Worm (Caenorhabditis elegans) whole organism, L1 larva: ENCODE measurements around the gene Y38C1BA.4.

Source experiments
- C34B4.2 ChIP-seq: sonication (generic microtip); optimal IDR thresholded peaks from 2 replicates; lab custom pipeline; 2017; ENCODE audit warnings: mild to moderate bottlenecking, missing genetic modification characterization, missing compliant biosample characterization
- Y116A8C.19 ChIP-seq: sonication (generic microtip); optimal IDR thresholded peaks from 2 replicates; lab custom pipeline; 2016; ENCODE audit warnings: missing compliant biosample characterization, missing genetic modification characterization, borderline replicate concordance
- alr-1 ChIP-seq: fragments of 200-800 bp; sonication (Bioruptor generic); optimal IDR thresholded peaks from 2 replicates; lab custom pipeline; 2018; ENCODE audit warnings: borderline replicate concordance, mild to moderate bottlenecking, missing genetic modification characterization, missing compliant biosample characterization
- ama-1 ChIP-seq: fragments of 150-350 bp; optimal IDR thresholded peaks from 2 replicates; lab custom pipeline; 2014
- blmp-1 ChIP-seq: fragments of 150-350 bp; optimal IDR thresholded peaks from 2 replicates; lab custom pipeline; 2014; ENCODE audit warnings: missing biosample characterization, missing genetic modification characterization
- ceh-82 ChIP-seq, 3 experiments: fragments of 150-350 bp in 1 of 3; sonication (generic microtip) in 2 of 3; optimal IDR thresholded peaks; 2 replicates each; lab custom pipeline; 2014 to 2017; ENCODE audit warnings: missing biosample characterization in 3 of 3, missing genetic modification characterization in 3 of 3
- dsc-1 ChIP-seq: sonication (generic microtip); optimal IDR thresholded peaks from 2 replicates; lab custom pipeline; 2016; ENCODE audit warnings: mild to moderate bottlenecking, missing genetic modification characterization, missing compliant biosample characterization
- efl-1 ChIP-seq, 4 experiments: fragments of 150-350 bp; optimal IDR thresholded peaks in 3 of 4; peaks in 1 of 4; 1 replicate in 1 of 4; 2 replicates in 3 of 4; lab custom pipeline; 2014; ENCODE audit warnings: missing biosample characterization in 2 of 4, missing genetic modification characterization in 2 of 4, missing genetic modification reagents in 2 of 4
- egl-13 ChIP-seq: sonication (generic microtip); optimal IDR thresholded peaks from 2 replicates; lab custom pipeline; 2016; ENCODE audit warnings: missing genotype, missing genetic modification reagents, missing genetic modification characterization, missing compliant biosample characterization
- egl-27 ChIP-seq, 2 experiments: fragments of 150-350 bp in 1 of 2; sonication (generic microtip); optimal IDR thresholded peaks; 3 replicates each; lab custom pipeline; 2017 to 2018; ENCODE audit warnings: missing biosample characterization in 2 of 2, missing genetic modification characterization in 2 of 2, missing genetic modification reagents in 2 of 2
- elt-2 ChIP-seq: sonication (generic microtip); optimal IDR thresholded peaks from 2 replicates; lab custom pipeline; 2016; ENCODE audit warnings: missing genetic modification characterization, mild to moderate bottlenecking, inconsistent platforms, missing compliant biosample characterization, missing genetic modification reagents
- elt-3 ChIP-seq, 6 experiments: fragments of 150-350 bp in 1 of 6; sonication (generic microtip); optimal IDR thresholded peaks; 2 replicates each; lab custom pipeline; 2017 to 2018; ENCODE audit warnings: missing biosample characterization in 6 of 6, missing genetic modification characterization in 6 of 6, inconsistent platforms in 1 of 6
- fkh-10 ChIP-seq: sonication (generic microtip); optimal IDR thresholded peaks from 2 replicates; lab custom pipeline; 2017; ENCODE audit warnings: missing biosample characterization, missing genetic modification reagents, missing genetic modification characterization
- fkh-4 ChIP-seq: sonication (generic microtip); optimal IDR thresholded peaks from 2 replicates; lab custom pipeline; 2016; ENCODE audit warnings: missing compliant biosample characterization, missing genetic modification characterization, borderline replicate concordance
- fkh-8 ChIP-seq: sonication (generic microtip); optimal IDR thresholded peaks from 2 replicates; lab custom pipeline; 2016; ENCODE audit warnings: mild to moderate bottlenecking, missing genetic modification characterization, missing compliant biosample characterization
- fos-1 ChIP-seq: fragments of 150-350 bp; optimal IDR thresholded peaks from 2 replicates; lab custom pipeline; 2014; ENCODE audit warnings: missing biosample characterization, missing genetic modification characterization
- irx-1 ChIP-seq: sonication (generic microtip); optimal IDR thresholded peaks from 2 replicates; lab custom pipeline; 2016; ENCODE audit warnings: missing genetic modification characterization, missing compliant biosample characterization
- lin-14 ChIP-seq: fragments of 200-800 bp; sonication (Bioruptor generic); optimal IDR thresholded peaks from 2 replicates; lab custom pipeline; 2018; ENCODE audit warnings: mild to moderate bottlenecking, missing genetic modification characterization, moderate library complexity, missing compliant biosample characterization
- lin-35 ChIP-seq, 2 experiments: fragments of 150-350 bp; optimal IDR thresholded peaks; 2 replicates each; lab custom pipeline; 2014; ENCODE audit warnings: missing biosample characterization in 2 of 2, missing genetic modification characterization in 2 of 2, missing genetic modification reagents in 2 of 2
- lin-39 ChIP-seq: fragments of 150-350 bp; optimal IDR thresholded peaks from 2 replicates; lab custom pipeline; 2014; ENCODE audit warnings: missing biosample characterization, missing genetic modification reagents, missing genetic modification characterization
- lsy-2 ChIP-seq, 2 experiments: fragments of 150-350 bp; optimal IDR thresholded peaks; 2 replicates each; lab custom pipeline; 2014; ENCODE audit warnings: missing biosample characterization in 2 of 2, missing genetic modification characterization in 2 of 2
- mdl-1 ChIP-seq, 2 experiments: fragments of 150-350 bp; optimal IDR thresholded peaks; 2 replicates each; lab custom pipeline; 2014 to 2017; ENCODE audit warnings: missing biosample characterization in 2 of 2, missing genetic modification characterization in 2 of 2, inconsistent platforms in 1 of 2
- mep-1 ChIP-seq: fragments of 150-350 bp; optimal IDR thresholded peaks from 2 replicates; lab custom pipeline; 2014; ENCODE audit warnings: missing biosample characterization, missing genetic modification characterization
- nhr-11 ChIP-seq: fragments of 150-350 bp; optimal IDR thresholded peaks from 2 replicates; lab custom pipeline; 2014; ENCODE audit warnings: missing biosample characterization, missing genetic modification characterization
- nhr-12 ChIP-seq: sonication (generic microtip); optimal IDR thresholded peaks from 2 replicates; lab custom pipeline; 2017; ENCODE audit warnings: missing biosample characterization, missing genetic modification characterization
- nhr-20 ChIP-seq: sonication (generic microtip); optimal IDR thresholded peaks from 2 replicates; lab custom pipeline; 2016; ENCODE audit warnings: mild to moderate bottlenecking, missing genetic modification characterization, missing compliant biosample characterization
- nhr-237 ChIP-seq: fragments of 150-350 bp; optimal IDR thresholded peaks from 2 replicates; lab custom pipeline; 2014; ENCODE audit warnings: missing biosample characterization, missing genetic modification characterization
- nhr-28 ChIP-seq: fragments of 150-350 bp; optimal IDR thresholded peaks from 2 replicates; lab custom pipeline; 2014; ENCODE audit warnings: missing biosample characterization, missing genetic modification characterization
- nhr-47 ChIP-seq: sonication (generic microtip); optimal IDR thresholded peaks from 2 replicates; lab custom pipeline; 2016; ENCODE audit warnings: mild to moderate bottlenecking, missing genetic modification characterization, moderate library complexity, missing compliant biosample characterization
- nhr-71 ChIP-seq: sonication (generic microtip); optimal IDR thresholded peaks from 2 replicates; lab custom pipeline; 2016; ENCODE audit warnings: mild to moderate bottlenecking, missing genetic modification characterization, moderate library complexity, missing compliant biosample characterization
- pag-3 ChIP-seq: sonication (generic microtip); optimal IDR thresholded peaks from 2 replicates; lab custom pipeline; 2017; ENCODE audit warnings: missing genetic modification characterization, mild to moderate bottlenecking, missing compliant biosample characterization, antibody characterized with exemption, borderline replicate concordance; ENCODE audit not compliant: insufficient read depth
- pax-3 ChIP-seq: fragments of 200-800 bp; sonication (Bioruptor generic); optimal IDR thresholded peaks from 2 replicates; lab custom pipeline; 2018; ENCODE audit warnings: mild to moderate bottlenecking, missing genetic modification characterization, moderate library complexity, missing compliant biosample characterization
- pqm-1 ChIP-seq: sonication (generic microtip); optimal IDR thresholded peaks from 3 replicates; lab custom pipeline; 2017; ENCODE audit warnings: missing biosample characterization, missing genetic modification characterization
- rnt-1 ChIP-seq: sonication (generic microtip); optimal IDR thresholded peaks from 2 replicates; lab custom pipeline; 2016; ENCODE audit warnings: mild to moderate bottlenecking, missing genetic modification characterization, moderate library complexity, missing compliant biosample characterization
- snu-23 ChIP-seq: sonication (generic microtip); optimal IDR thresholded peaks from 2 replicates; lab custom pipeline; 2016; ENCODE audit warnings: missing genetic modification characterization, missing compliant biosample characterization
- swsn-7 ChIP-seq: sonication (generic microtip); optimal IDR thresholded peaks from 2 replicates; lab custom pipeline; 2016; ENCODE audit warnings: missing genetic modification characterization, missing compliant biosample characterization
- unc-62 ChIP-seq: fragments of 150-350 bp; optimal IDR thresholded peaks from 2 replicates; lab custom pipeline; 2014; ENCODE audit warnings: missing biosample characterization, missing genetic modification reagents, missing genetic modification characterization
- unc-86 ChIP-seq: sonication (generic microtip); optimal IDR thresholded peaks from 2 replicates; lab custom pipeline; 2016; ENCODE audit warnings: missing genetic modification characterization, missing compliant biosample characterization
- unc-98 ChIP-seq: fragments of 200-800 bp; sonication (Bioruptor generic); IDR thresholded peaks from 2 replicates; pipeline ENCODE4 v1.3.6; 2022; ENCODE audit warnings: missing genetic modification characterization, missing compliant biosample characterization

The Y38C1BA.4 gene

DNA sequence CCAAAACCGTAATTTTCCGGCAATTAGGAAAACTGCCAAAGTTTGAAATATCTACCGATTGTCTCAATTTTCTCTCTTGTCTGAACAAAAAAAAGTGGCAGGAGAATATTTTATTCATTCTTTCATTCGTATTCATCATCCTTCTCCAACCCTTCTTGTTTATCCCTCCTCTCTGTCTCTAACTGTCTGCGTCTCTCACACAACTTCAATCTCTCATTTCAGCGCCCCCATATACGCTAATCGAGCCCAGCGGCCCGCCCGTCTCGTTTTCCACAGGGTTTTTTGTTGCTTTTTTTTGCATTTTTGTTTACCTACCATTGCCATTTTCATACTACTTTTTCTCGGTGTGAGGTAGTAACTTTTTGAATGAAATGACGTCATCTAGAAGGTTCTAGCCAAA is 20.7 kb downstream of the Y38C1BA.4 start:
- TF ChIP-seq lin-14 (GFP tag; lab: Kevin White, UChicago) (peak; percentile 53), unc-62 (GFP tag; lab: Kevin White, UChicago) (no peak), fkh-10 (GFP tag; lab: Kevin White, UChicago) (no peak), nhr-71 (tag; lab: Kevin White, UChicago) (peak; percentile 24), swsn-7 (peak; percentile 22), alr-1 (tag; lab: Kevin White, UChicago) (no peak), lsy-2 (tag; optimal IDR thresholded peaks at IDR 0.05; lab: Kevin White, UChicago) (no peak), irx-1 (no peak), blmp-1 (no peak), nhr-237 (no peak), lin-39 (tag; lab: Kevin White, UChicago) (no peak), nhr-20 (tag; lab: Kevin White, UChicago) (no peak), ceh-82 (tag; optimal IDR thresholded peaks at IDR 0.05; lab: Kevin White, UChicago) (peak in 1 of 3 experiments; percentile 13), snu-23 (GFP tag; lab: Kevin White, UChicago) (peak; percentile 31), mep-1 (peak; percentile 3), nhr-12 (tag; lab: Kevin White, UChicago) (no peak), nhr-11 (tag; lab: Kevin White, UChicago) (no peak), fkh-4 (tag; lab: Kevin White, UChicago) (no peak), unc-86 (tag; lab: Kevin White, UChicago) (peak; percentile 18), nhr-47 (tag; lab: Kevin White, UChicago) (peak; percentile 28)

DNA sequence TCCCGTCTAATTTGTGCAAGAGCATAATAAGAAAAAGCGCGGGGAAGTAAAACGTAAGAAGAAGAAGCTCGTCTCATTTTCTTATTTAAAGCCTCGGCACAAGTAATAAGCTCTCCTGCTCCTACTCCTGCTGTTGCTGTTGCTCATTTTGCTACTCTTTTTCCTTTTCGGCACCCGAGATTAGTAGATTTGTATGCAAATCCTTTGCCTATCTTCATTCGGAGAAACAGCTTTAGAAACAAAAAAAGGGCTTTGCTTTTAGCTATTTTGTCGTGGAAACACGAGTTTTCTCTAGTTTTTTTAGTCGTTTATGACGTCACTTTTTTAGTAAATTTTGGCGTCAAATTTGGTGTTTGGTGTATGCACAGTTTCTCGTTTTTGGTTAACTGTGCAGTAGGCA is 22.0 kb downstream of the Y38C1BA.4 start:
- TF ChIP-seq pax-3 (tag; lab: Kevin White, UChicago) (peak; percentile 57), efl-1 (optimal IDR thresholded peaks at IDR 0.05; lab: Kevin White, UChicago) (no peak), efl-1 (GFP tag; optimal IDR thresholded peaks at IDR 0.05 in 1 of 2; lab: Kevin White, UChicago) (no peak), nhr-47 (tag; lab: Kevin White, UChicago) (peak; percentile 23), lin-14 (GFP tag; lab: Kevin White, UChicago) (peak; percentile 10), dsc-1 (tag; lab: Kevin White, UChicago) (peak; percentile 79), ceh-82 (tag; optimal IDR thresholded peaks at IDR 0.05; lab: Kevin White, UChicago) (no peak), unc-86 (tag; lab: Kevin White, UChicago) (peak; percentile 10), fkh-8 (tag; lab: Kevin White, UChicago) (peak; percentile 32)

DNA sequence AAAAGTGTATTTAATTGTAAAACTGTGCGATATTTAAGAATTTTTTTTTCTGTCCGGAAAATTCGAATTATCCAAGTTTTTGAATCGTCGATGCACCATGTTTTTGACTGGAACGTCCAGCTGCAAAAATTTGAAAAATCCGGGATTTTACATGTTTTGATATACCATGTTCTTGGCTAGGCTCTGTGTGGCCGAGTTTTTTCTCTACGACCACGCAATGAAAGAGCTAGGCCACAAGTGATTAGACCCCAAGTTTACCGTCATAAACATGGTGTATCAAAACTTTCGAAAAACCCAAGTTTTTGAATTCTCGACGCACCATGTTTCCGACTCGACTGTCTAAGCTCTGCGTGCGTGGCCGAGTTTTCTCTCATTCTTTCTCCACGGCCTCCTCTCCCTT is 23.0 kb downstream of the Y38C1BA.4 start:
- no peak for TF ChIP-seq egl-27 (tag; optimal IDR thresholded peaks at IDR 0.05; lab: Kevin White, UChicago)
- no peak for TF ChIP-seq fos-1 (tag; lab: Kevin White, UChicago)
- no peak for TF ChIP-seq pax-3 (tag; lab: Kevin White, UChicago)

DNA sequence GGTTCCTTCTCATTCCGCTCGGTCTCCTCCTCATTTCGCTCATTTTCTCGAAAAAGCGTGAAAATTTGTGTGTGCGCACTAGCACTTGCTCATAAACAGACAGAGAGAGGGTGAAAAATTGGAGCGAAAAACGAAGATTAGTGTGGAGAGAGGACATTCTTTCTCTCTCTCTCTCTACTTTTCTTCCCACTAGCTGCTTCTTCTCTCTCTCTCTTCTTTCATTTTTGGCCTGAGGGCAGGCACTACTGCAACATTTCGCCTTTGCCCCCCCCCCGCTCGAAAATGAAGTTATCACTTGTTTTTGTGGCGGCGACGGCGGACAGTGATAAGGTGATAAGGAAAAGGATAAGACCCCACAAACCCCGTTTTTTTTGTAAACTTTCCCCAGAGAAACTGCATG is 23.4 kb downstream of the Y38C1BA.4 start:
- TF ChIP-seq nhr-28 (tag; lab: Kevin White, UChicago) (no peak), pqm-1 (peak; percentile 45), lin-14 (GFP tag; lab: Kevin White, UChicago) (peak; percentile 78), fkh-8 (tag; lab: Kevin White, UChicago) (peak; percentile 44), mdl-1 (tag; optimal IDR thresholded peaks at IDR 0.05; lab: Kevin White, UChicago) (peak in 1 of 2 experiments; percentile 0), pag-3 (tag; lab: Kevin White, UChicago) (no peak), Y116A8C.19 (tag; lab: Kevin White, UChicago) (no peak), lsy-2 (tag; optimal IDR thresholded peaks at IDR 0.05; lab: Kevin White, UChicago) (peak in 1 of 2 experiments; percentile 35), nhr-71 (tag; lab: Kevin White, UChicago) (peak; percentile 30), blmp-1 (peak; percentile 72), unc-86 (tag; lab: Kevin White, UChicago) (no peak), elt-2 (peak; percentile 80), dsc-1 (tag; lab: Kevin White, UChicago) (no peak), unc-98 (GFP tag; lab: Robert Waterston, UW) (no peak), elt-3 (tag; optimal IDR thresholded peaks at IDR 0.05; lab: Kevin White, UChicago) (peak in 4 of 6 experiments; percentile 1 to 70 (median 36)), egl-13 (no peak), nhr-47 (tag; lab: Kevin White, UChicago) (no peak), C34B4.2 (no peak), fkh-10 (GFP tag; lab: Kevin White, UChicago) (peak; percentile 21), snu-23 (GFP tag; lab: Kevin White, UChicago) (peak; percentile 4), lin-39 (tag; lab: Kevin White, UChicago) (no peak), lin-35 (GFP tag; optimal IDR thresholded peaks at IDR 0.05; lab: Kevin White, UChicago) (peak in 1 of 2 experiments; percentile 15), efl-1 (optimal IDR thresholded peaks at IDR 0.05; lab: Kevin White, UChicago) (peak in 1 of 2 experiments; percentile 10), efl-1 (GFP tag; optimal IDR thresholded peaks at IDR 0.05 in 1 of 2; lab: Kevin White, UChicago) (peak in 1 of 2 experiments; percentile 50), fos-1 (tag; lab: Kevin White, UChicago) (no peak), rnt-1 (no peak), ama-1 (lab: Kevin White, UChicago) (no peak), irx-1 (no peak), nhr-20 (tag; lab: Kevin White, UChicago) (peak; percentile 35), ceh-82 (tag; optimal IDR thresholded peaks at IDR 0.05; lab: Kevin White, UChicago) (peak in 1 of 3 experiments; percentile 68)
